Worm (Caenorhabditis elegans) whole organism, L1 larva: ENCODE results near the gene egl-4.

Experiments
- C04F5.9 ChIP-seq: sonication (generic microtip); optimal IDR thresholded peaks from 2 replicates; lab custom pipeline; 2016; ENCODE audit warnings: missing genetic modification characterization, missing compliant biosample characterization
- C34B4.2 ChIP-seq: sonication (generic microtip); optimal IDR thresholded peaks from 2 replicates; lab custom pipeline; 2017; ENCODE audit warnings: mild to moderate bottlenecking, missing genetic modification characterization, missing compliant biosample characterization
- blmp-1 ChIP-seq: fragments of 150-350 bp; optimal IDR thresholded peaks from 2 replicates; lab custom pipeline; 2014; ENCODE audit warnings: missing biosample characterization, missing genetic modification characterization
- ceh-63 ChIP-seq: fragments of 200-800 bp; sonication (Bioruptor generic); optimal IDR thresholded peaks from 2 replicates; lab custom pipeline; 2018; ENCODE audit warnings: mild to moderate bottlenecking, missing genetic modification characterization, missing compliant biosample characterization
- ceh-82 ChIP-seq, 3 experiments: fragments of 150-350 bp in 1 of 3; sonication (generic microtip) in 2 of 3; optimal IDR thresholded peaks; 2 replicates each; lab custom pipeline; 2014 to 2017; ENCODE audit warnings: missing biosample characterization in 3 of 3, missing genetic modification characterization in 3 of 3
- dpl-1 ChIP-seq, 3 experiments: fragments of 150-350 bp in 2 of 3; sonication (generic microtip) in 1 of 3; optimal IDR thresholded peaks; 2 replicates each; lab custom pipeline; 2014 to 2017; ENCODE audit warnings: missing biosample characterization in 3 of 3, missing genetic modification characterization in 3 of 3, missing genetic modification reagents in 3 of 3
- efl-1 ChIP-seq, 4 experiments: fragments of 150-350 bp; optimal IDR thresholded peaks in 3 of 4; peaks in 1 of 4; 1 replicate in 1 of 4; 2 replicates in 3 of 4; lab custom pipeline; 2014; ENCODE audit warnings: missing biosample characterization in 2 of 4, missing genetic modification characterization in 2 of 4, missing genetic modification reagents in 2 of 4
- egl-27 ChIP-seq, 2 experiments: fragments of 150-350 bp in 1 of 2; sonication (generic microtip); optimal IDR thresholded peaks; 3 replicates each; lab custom pipeline; 2017 to 2018; ENCODE audit warnings: missing biosample characterization in 2 of 2, missing genetic modification characterization in 2 of 2, missing genetic modification reagents in 2 of 2
- elt-2 ChIP-seq: sonication (generic microtip); optimal IDR thresholded peaks from 2 replicates; lab custom pipeline; 2016; ENCODE audit warnings: missing genetic modification characterization, mild to moderate bottlenecking, inconsistent platforms, missing compliant biosample characterization, missing genetic modification reagents
- elt-3 ChIP-seq, 6 experiments: fragments of 150-350 bp in 1 of 6; sonication (generic microtip); optimal IDR thresholded peaks; 2 replicates each; lab custom pipeline; 2017 to 2018; ENCODE audit warnings: missing biosample characterization in 6 of 6, missing genetic modification characterization in 6 of 6, inconsistent platforms in 1 of 6
- ets-5 ChIP-seq: fragments of 200-800 bp; sonication (Bioruptor generic); IDR thresholded peaks from 2 replicates; pipeline ENCODE4 v1.3.6; 2022; ENCODE audit warnings: missing genetic modification characterization, missing compliant biosample characterization
- hlh-17 ChIP-seq: fragments of 200-800 bp; sonication (Bioruptor generic); optimal IDR thresholded peaks from 2 replicates; lab custom pipeline; 2018; ENCODE audit warnings: missing genetic modification characterization, mild to moderate bottlenecking, missing compliant biosample characterization, moderate library complexity, borderline replicate concordance
- hpl-2 ChIP-seq: fragments of 150-350 bp; optimal IDR thresholded peaks from 2 replicates; lab custom pipeline; 2014; ENCODE audit warnings: missing biosample characterization, missing genetic modification reagents, missing genetic modification characterization
- irx-1 ChIP-seq: sonication (generic microtip); optimal IDR thresholded peaks from 2 replicates; lab custom pipeline; 2016; ENCODE audit warnings: missing genetic modification characterization, missing compliant biosample characterization
- isw-1 ChIP-seq: fragments of 200-800 bp; sonication (Bioruptor generic); IDR thresholded peaks from 2 replicates; pipeline ENCODE4 v1.3.6; 2022; ENCODE audit warnings: missing genetic modification characterization, missing compliant biosample characterization
- jun-1 ChIP-seq: fragments of 150-350 bp; optimal IDR thresholded peaks from 2 replicates; lab custom pipeline; 2014; ENCODE audit warnings: missing biosample characterization, missing genetic modification reagents, missing genetic modification characterization
- lin-14 ChIP-seq: fragments of 200-800 bp; sonication (Bioruptor generic); optimal IDR thresholded peaks from 2 replicates; lab custom pipeline; 2018; ENCODE audit warnings: mild to moderate bottlenecking, missing genetic modification characterization, moderate library complexity, missing compliant biosample characterization
- lin-35 ChIP-seq, 2 experiments: fragments of 150-350 bp; optimal IDR thresholded peaks; 2 replicates each; lab custom pipeline; 2014; ENCODE audit warnings: missing biosample characterization in 2 of 2, missing genetic modification characterization in 2 of 2, missing genetic modification reagents in 2 of 2
- lsy-2 ChIP-seq, 2 experiments: fragments of 150-350 bp; optimal IDR thresholded peaks; 2 replicates each; lab custom pipeline; 2014; ENCODE audit warnings: missing biosample characterization in 2 of 2, missing genetic modification characterization in 2 of 2
- mdl-1 ChIP-seq, 2 experiments: fragments of 150-350 bp; optimal IDR thresholded peaks; 2 replicates each; lab custom pipeline; 2014 to 2017; ENCODE audit warnings: missing biosample characterization in 2 of 2, missing genetic modification characterization in 2 of 2, inconsistent platforms in 1 of 2
- mep-1 ChIP-seq: fragments of 150-350 bp; optimal IDR thresholded peaks from 2 replicates; lab custom pipeline; 2014; ENCODE audit warnings: missing biosample characterization, missing genetic modification characterization
- nhr-11 ChIP-seq: fragments of 150-350 bp; optimal IDR thresholded peaks from 2 replicates; lab custom pipeline; 2014; ENCODE audit warnings: missing biosample characterization, missing genetic modification characterization
- nhr-19 ChIP-seq: fragments of 200-800 bp; sonication (Bioruptor generic); conservative IDR thresholded peaks from 2 replicates; pipeline ENCODE4 v1.3.6; 2022; ENCODE audit warnings: missing genetic modification characterization, missing compliant biosample characterization
- nhr-20 ChIP-seq: sonication (generic microtip); optimal IDR thresholded peaks from 2 replicates; lab custom pipeline; 2016; ENCODE audit warnings: mild to moderate bottlenecking, missing genetic modification characterization, missing compliant biosample characterization
- nhr-47 ChIP-seq: sonication (generic microtip); optimal IDR thresholded peaks from 2 replicates; lab custom pipeline; 2016; ENCODE audit warnings: mild to moderate bottlenecking, missing genetic modification characterization, moderate library complexity, missing compliant biosample characterization
- nhr-71 ChIP-seq: sonication (generic microtip); optimal IDR thresholded peaks from 2 replicates; lab custom pipeline; 2016; ENCODE audit warnings: mild to moderate bottlenecking, missing genetic modification characterization, moderate library complexity, missing compliant biosample characterization
- nhr-84 ChIP-seq: sonication (generic microtip); optimal IDR thresholded peaks from 2 replicates; lab custom pipeline; 2017; ENCODE audit warnings: missing biosample characterization, missing genetic modification characterization
- nhr-85 ChIP-seq: sonication (generic microtip); peaks from one replicate; lab custom pipeline; 2016; ENCODE audit warnings: missing genetic modification characterization, inconsistent platforms, missing compliant biosample characterization
- nhr-90 ChIP-seq: sonication (generic microtip); optimal IDR thresholded peaks from 2 replicates; lab custom pipeline; 2016; ENCODE audit warnings: mild to moderate bottlenecking, missing genetic modification characterization, missing compliant biosample characterization; ENCODE audit not compliant: poor library complexity
- pax-3 ChIP-seq: fragments of 200-800 bp; sonication (Bioruptor generic); optimal IDR thresholded peaks from 2 replicates; lab custom pipeline; 2018; ENCODE audit warnings: mild to moderate bottlenecking, missing genetic modification characterization, moderate library complexity, missing compliant biosample characterization
- rnt-1 ChIP-seq: sonication (generic microtip); optimal IDR thresholded peaks from 2 replicates; lab custom pipeline; 2016; ENCODE audit warnings: mild to moderate bottlenecking, missing genetic modification characterization, moderate library complexity, missing compliant biosample characterization
- snu-23 ChIP-seq: sonication (generic microtip); optimal IDR thresholded peaks from 2 replicates; lab custom pipeline; 2016; ENCODE audit warnings: missing genetic modification characterization, missing compliant biosample characterization
- sptf-1 ChIP-seq: fragments of 150-350 bp; optimal IDR thresholded peaks from 2 replicates; lab custom pipeline; 2014; ENCODE audit warnings: missing biosample characterization, missing genetic modification characterization
- swsn-7 ChIP-seq: sonication (generic microtip); optimal IDR thresholded peaks from 2 replicates; lab custom pipeline; 2016; ENCODE audit warnings: missing genetic modification characterization, missing compliant biosample characterization
- tbx-2 ChIP-seq: sonication (generic microtip); optimal IDR thresholded peaks from 2 replicates; lab custom pipeline; 2016; ENCODE audit warnings: missing genetic modification characterization, missing compliant biosample characterization
- unc-30 ChIP-seq: sonication (generic microtip); optimal IDR thresholded peaks from 2 replicates; lab custom pipeline; 2017; ENCODE audit warnings: missing biosample characterization, missing genetic modification characterization
- unc-86 ChIP-seq: sonication (generic microtip); optimal IDR thresholded peaks from 2 replicates; lab custom pipeline; 2016; ENCODE audit warnings: missing genetic modification characterization, missing compliant biosample characterization
- zag-1 ChIP-seq: fragments of 150-350 bp; optimal IDR thresholded peaks from 2 replicates; lab custom pipeline; 2014; ENCODE audit warnings: missing biosample characterization, missing genetic modification characterization
- ztf-11 ChIP-seq, 2 experiments: sonication (generic microtip); optimal IDR thresholded peaks; 2 replicates each; lab custom pipeline; 2016 to 2017; ENCODE audit warnings: missing genetic modification characterization in 2 of 2, missing biosample characterization in 1 of 2, missing compliant biosample characterization in 1 of 2
- ztf-4 ChIP-seq: fragments of 150-350 bp; optimal IDR thresholded peaks from 2 replicates; lab custom pipeline; 2014; ENCODE audit warnings: missing biosample characterization, missing genetic modification characterization

Gene egl-4

ce11 chrIV:1857866-1858271, 10.0 kb downstream of the egl-4 start (continued):
- TF ChIP-seq nhr-85 (tag; lab: Kevin White, UChicago) (peak; percentile 91), ceh-82 (tag; optimal IDR thresholded peaks at IDR 0.05; lab: Kevin White, UChicago) (peak in 1 of 3 experiments; percentile 67), lsy-2 (tag; optimal IDR thresholded peaks at IDR 0.05; lab: Kevin White, UChicago) (peak; percentile 62 to 77), sptf-1 (tag; lab: Kevin White, UChicago) (no peak), blmp-1 (tag; lab: Kevin White, UChicago) (peak; percentile 80), isw-1 (peak; percentile 22), nhr-71 (peak; percentile 92), nhr-47 (peak; percentile 72), snu-23 (peak; percentile 72), ceh-63 (GFP tag; lab: Kevin White, UChicago) (no peak), irx-1 (tag; lab: Kevin White, UChicago) (no peak), mep-1 (tag; lab: Kevin White, UChicago) (peak; percentile 67), egl-27 (tag; optimal IDR thresholded peaks at IDR 0.05; lab: Kevin White, UChicago) (no peak), dpl-1 (GFP tag; optimal IDR thresholded peaks at IDR 0.05; lab: Kevin White, UChicago) (peak; percentile 22 to 59 (median 24)), efl-1 (optimal IDR thresholded peaks at IDR 0.05; lab: Kevin White, UChicago) (peak; percentile 57 to 61), efl-1 (GFP tag; optimal IDR thresholded peaks at IDR 0.05 in 1 of 2; lab: Kevin White, UChicago) (peak; percentile 27 to 96), ztf-4 (tag; lab: Kevin White, UChicago) (peak; percentile 39), swsn-7 (tag; lab: Kevin White, UChicago) (peak; percentile 68), rnt-1 (tag; lab: Kevin White, UChicago) (peak; percentile 80)

ce11 chrIV:1859365-1859982, 11.6 kb downstream of the egl-4 start:
- TF ChIP-seq mdl-1 (tag; optimal IDR thresholded peaks at IDR 0.05; lab: Kevin White, UChicago) (peak in 1 of 2 experiments; percentile 38), ets-5 (GFP tag; lab: Robert Waterston, UW) (no peak), nhr-20 (peak; percentile 84), nhr-19 (GFP tag; lab: Robert Waterston, UW) (peak; percentile 26; the same call in 1 of the 2 replicates), lsy-2 (tag; optimal IDR thresholded peaks at IDR 0.05; lab: Kevin White, UChicago) (peak in 1 of 2 experiments; percentile 38), C34B4.2 (no peak), nhr-84 (tag; lab: Kevin White, UChicago) (no peak), nhr-11 (tag; lab: Kevin White, UChicago) (no peak), lin-35 (GFP tag; optimal IDR thresholded peaks at IDR 0.05; lab: Kevin White, UChicago) (peak in 1 of 2 experiments; percentile 31), mep-1 (tag; lab: Kevin White, UChicago) (peak; percentile 5), jun-1 (tag; lab: Kevin White, UChicago) (no peak), nhr-85 (tag; lab: Kevin White, UChicago) (peak; percentile 94), hlh-17 (GFP tag; lab: Kevin White, UChicago) (no peak), elt-2 (tag; lab: Kevin White, UChicago) (peak; percentile 10), hpl-2 (GFP tag; lab: Kevin White, UChicago) (no peak), ztf-11 (tag; optimal IDR thresholded peaks at IDR 0.05; lab: Kevin White, UChicago) (no peak), efl-1 (optimal IDR thresholded peaks at IDR 0.05; lab: Kevin White, UChicago) (no peak), efl-1 (GFP tag; optimal IDR thresholded peaks at IDR 0.05 in 1 of 2; lab: Kevin White, UChicago) (peak in 1 of 2 experiments; percentile 78), lin-14 (peak; percentile 78), nhr-47 (peak; percentile 25), snu-23 (peak; percentile 36), pax-3 (no peak), unc-86 (tag; lab: Kevin White, UChicago) (no peak), C04F5.9 (no peak), tbx-2 (tag; lab: Kevin White, UChicago) (peak; percentile 38), unc-30 (tag; lab: Kevin White, UChicago) (no peak), nhr-71 (peak; percentile 70), nhr-90 (tag; lab: Kevin White, UChicago) (peak; percentile 41), elt-3 (tag; optimal IDR thresholded peaks at IDR 0.05; lab: Kevin White, UChicago) (peak in 5 of 6 experiments; percentile 45 to 96 (median 80)), zag-1 (tag; lab: Kevin White, UChicago) (no peak), blmp-1 (tag; lab: Kevin White, UChicago) (peak; percentile 95)
